Fruit fly (Drosophila melanogaster): ENCODE measurements around the gene CG1208.
A peak's percentile ranks its signal among the peaks of the same experiment; 100 is the strongest.

dm6 chr3R:5789025-5789953, 42.1 kb upstream of the CG1208 start, which contains the start of the genes Hat1 and Rpn5:
- TF ChIP-seq bigmax (GFP tag; optimal IDR thresholded peaks at IDR 0.05) (no peak), CG1233 (GFP tag; optimal IDR thresholded peaks at IDR 0.05) (peak; percentile 65), Oli (tag; optimal IDR thresholded peaks at IDR 0.05) (peak; percentile 75), NK7.1 (GFP tag; optimal IDR thresholded peaks at IDR 0.05) (peak; percentile 72)
